Worm (Caenorhabditis elegans): ENCODE data around the gene let-70.
A peak's percentile ranks its signal among the peaks of the same experiment; 100 is the strongest.

let-70 gene

ce11 chrIV:11125200-11125599, 43.1 kb upstream of the let-70 start (continued):
- TF ChIP-seq daf-12 (tag; optimal IDR thresholded peaks at IDR 0.05): no peak
- no peak for TF ChIP-seq fkh-10 (GFP tag; optimal IDR thresholded peaks at IDR 0.05)
- no peak for TF ChIP-seq lin-38 (GFP tag; IDR thresholded peaks at IDR 0.05)
- TF ChIP-seq ceh-62 (tag; optimal IDR thresholded peaks at IDR 0.05): no peak
- no peak for TF ChIP-seq egl-43 (GFP tag; IDR thresholded peaks at IDR 0.05)
- no peak for TF ChIP-seq nhr-102 (tag; optimal IDR thresholded peaks at IDR 0.05)
- no peak for TF ChIP-seq ztf-11 (tag; optimal IDR thresholded peaks at IDR 0.05)
- TF ChIP-seq tag-97 (GFP tag; IDR thresholded peaks at IDR 0.05): no peak
- TF ChIP-seq mes-2 (tag; optimal IDR thresholded peaks at IDR 0.05; ENCODE audit: poor library complexity, severe bottlenecking): peak; percentile 66
- no peak for TF ChIP-seq ctbp-1 (GFP tag; IDR thresholded peaks at IDR 0.05)
- peak; percentile 12 for TF ChIP-seq rbr-2 (tag; optimal IDR thresholded peaks at IDR 0.05)
- TF ChIP-seq daf-16 (GFP tag; optimal IDR thresholded peaks at IDR 0.05): no peak
- peak; percentile 16 for TF ChIP-seq daf-16 (tag; optimal IDR thresholded peaks at IDR 0.05)
- no peak for TF ChIP-seq zag-1 (tag; optimal IDR thresholded peaks at IDR 0.05)
- TF ChIP-seq snpc-1.2 (GFP tag; IDR thresholded peaks at IDR 0.05): no peak
- peak; percentile 32 for TF ChIP-seq mxl-3 (GFP tag; optimal IDR thresholded peaks at IDR 0.05)

ce11 chrIV:11124674-11125073, 42.6 kb upstream of the let-70 start, which contains the start of gene spo-11:
TSS of gene spo-11 (minus strand) at chrIV:11124862.
- TF ChIP-seq dmd-8 (GFP tag; IDR thresholded peaks at IDR 0.05) (no peak), hlh-30 (tag; optimal IDR thresholded peaks at IDR 0.05; ENCODE audit: insufficient read depth) (no peak), jun-1 (tag; optimal IDR thresholded peaks at IDR 0.05) (no peak), daf-8 (GFP tag; IDR thresholded peaks at IDR 0.05) (no peak), spr-1 (tag; optimal IDR thresholded peaks at IDR 0.05) (no peak), F49E8.2 (tag; optimal IDR thresholded peaks at IDR 0.05; ENCODE audit: borderline replicate concordance) (peak; percentile 3), nhr-102 (tag; optimal IDR thresholded peaks at IDR 0.05) (no peak)

- peak; percentile 17 for TF ChIP-seq nhr-28 (tag; optimal IDR thresholded peaks at IDR 0.05)
- TF ChIP-seq jun-1 (tag; optimal IDR thresholded peaks at IDR 0.05): no peak
Measured at ce11 chrIV:11119972-11120562, 38.0 kb upstream of the let-70 start.

- TF ChIP-seq aha-1 (tag) (peak; percentile 87), nhr-102 (tag; optimal IDR thresholded peaks at IDR 0.05) (peak; percentile 82), lin-15B (tag; optimal IDR thresholded peaks at IDR 0.05) (no peak), lin-13 (GFP tag; optimal IDR thresholded peaks at IDR 0.05) (peak; percentile 83), ZK337.2 (GFP tag; IDR thresholded peaks at IDR 0.05) (no peak), pha-4 (GFP tag; IDR thresholded peaks at IDR 0.05) (peak; percentile 89), pha-4 (tag; optimal IDR thresholded peaks at IDR 0.05) (peak; percentile 33), dmd-9 (GFP tag; IDR thresholded peaks at IDR 0.05) (peak; percentile 55; the same call in 1 of the 2 replicates), rbr-2 (tag; optimal IDR thresholded peaks at IDR 0.05) (peak; percentile 90), zfp-2 (tag; optimal IDR thresholded peaks at IDR 0.05) (peak; percentile 16), snpc-1.2 (GFP tag; IDR thresholded peaks at IDR 0.05) (no peak), ctbp-1 (GFP tag; IDR thresholded peaks at IDR 0.05) (peak; percentile 82), lin-38 (GFP tag; IDR thresholded peaks at IDR 0.05) (peak; percentile 80), nhr-48 (tag; optimal IDR thresholded peaks at IDR 0.05) (peak; percentile 62), D1046.2 (GFP tag; IDR thresholded peaks at IDR 0.05) (no peak), ztf-11 (tag; optimal IDR thresholded peaks at IDR 0.05) (no peak), nhr-10 (tag; optimal IDR thresholded peaks at IDR 0.05) (peak; percentile 30), R02D3.7 (tag; optimal IDR thresholded peaks at IDR 0.05) (no peak), nhr-76 (tag; optimal IDR thresholded peaks at IDR 0.05) (no peak), F10B5.3 (tag; optimal IDR thresholded peaks at IDR 0.05) (peak; percentile 69), lin-39 (tag; optimal IDR thresholded peaks at IDR 0.05) (no peak), F26F4.8 (GFP tag; conservative IDR thresholded peaks at IDR 0.05) (no peak), dve-1 (tag; optimal IDR thresholded peaks at IDR 0.05; ENCODE audit: insufficient read depth) (peak; percentile 93), ztf-7 (tag; optimal IDR thresholded peaks at IDR 0.05) (no peak), daf-16 (GFP tag; optimal IDR thresholded peaks at IDR 0.05) (peak in 1 of 2 experiments; percentile 74), daf-16 (tag; optimal IDR thresholded peaks at IDR 0.05) (peak; percentile 72), tag-97 (GFP tag; IDR thresholded peaks at IDR 0.05) (no peak), ceh-20 (GFP tag; IDR thresholded peaks at IDR 0.05) (peak; percentile 68; the same call in 1 of the 2 replicates), nhr-25 (tag; optimal IDR thresholded peaks at IDR 0.05; ENCODE audit: borderline replicate concordance, insufficient read depth) (peak; percentile 65), daf-19 (GFP tag; conservative IDR thresholded peaks at IDR 0.05) (no peak)
Measured at ce11 chrIV:11118837-11119491, 36.9 kb upstream of the let-70 start, which contains the start of the genes imp-2 and enpl-1. TSS of gene imp-2 (minus strand) at chrIV:11118887. TSS of gene enpl-1 (plus strand) at chrIV:11119298.

Data from whole organism, L4 larva.